Worm (Caenorhabditis elegans): ENCODE data around the gene gpa-1.

The gpa-1 gene

ce11 chrV:11176693-11177304 lies 678 bp downstream of the gpa-1 start:
- TF ChIP-seq nhr-77 (tag; optimal IDR thresholded peaks at IDR 0.05) (peak; percentile 38), nhr-43 (tag; optimal IDR thresholded peaks at IDR 0.05; ENCODE audit: poor library complexity, severe bottlenecking) (peak; percentile 61), nfya-1 (tag; optimal IDR thresholded peaks at IDR 0.05; ENCODE audit: insufficient read depth) (peak; percentile 14), elt-2 (tag; optimal IDR thresholded peaks at IDR 0.05) (peak; percentile 76), R02D3.7 (tag; optimal IDR thresholded peaks at IDR 0.05) (peak; percentile 5), snpc-4 (tag; optimal IDR thresholded peaks at IDR 0.05) (peak; percentile 97), pqm-1 (tag; optimal IDR thresholded peaks at IDR 0.05) (peak; percentile 65), ama-1 (optimal IDR thresholded peaks at IDR 0.05) (peak; percentile 47)

ce11 chrV:11175336-11175938 lies 2.0 kb downstream of the gpa-1 start:
- TF ChIP-seq nhr-77 (tag; optimal IDR thresholded peaks at IDR 0.05): peak; percentile 2
- TF ChIP-seq nhr-43 (tag; optimal IDR thresholded peaks at IDR 0.05; ENCODE audit: poor library complexity, severe bottlenecking): peak; percentile 35
- peak; percentile 6 for TF ChIP-seq ama-1 (optimal IDR thresholded peaks at IDR 0.05)
- peak; percentile 23 for TF ChIP-seq pqm-1 (tag; optimal IDR thresholded peaks at IDR 0.05)
- peak; percentile 29 for TF ChIP-seq nhr-25 (tag; optimal IDR thresholded peaks at IDR 0.05)
- peak; percentile 27 for TF ChIP-seq elt-2 (tag; optimal IDR thresholded peaks at IDR 0.05)
- TF ChIP-seq snpc-4 (tag; optimal IDR thresholded peaks at IDR 0.05): peak; percentile 93

- peak; percentile 2 for TF ChIP-seq nfya-1 (tag; optimal IDR thresholded peaks at IDR 0.05; ENCODE audit: insufficient read depth)
- TF ChIP-seq snpc-4 (tag; optimal IDR thresholded peaks at IDR 0.05): peak; percentile 95
- TF ChIP-seq elt-2 (tag; optimal IDR thresholded peaks at IDR 0.05): peak; percentile 26
- no peak for TF ChIP-seq sea-2 (GFP tag; optimal IDR thresholded peaks at IDR 0.05)
- peak; percentile 34 for TF ChIP-seq hmg-11 (tag; optimal IDR thresholded peaks at IDR 0.05)
- TF ChIP-seq ceh-28 (tag; optimal IDR thresholded peaks at IDR 0.05): no peak
- peak; percentile 35 for TF ChIP-seq lin-39 (tag; optimal IDR thresholded peaks at IDR 0.05)
- no peak for TF ChIP-seq fkh-10 (GFP tag; optimal IDR thresholded peaks at IDR 0.05)
These were observed 2.8 kb downstream of the gpa-1 start for ce11 chrV:11174663-11175062.

- no peak for TF ChIP-seq zag-1 (tag; optimal IDR thresholded peaks at IDR 0.05)
- TF ChIP-seq nhr-11 (tag; optimal IDR thresholded peaks at IDR 0.05): no peak
- peak; percentile 19 for TF ChIP-seq fkh-10 (GFP tag; optimal IDR thresholded peaks at IDR 0.05)
These were observed 4.8 kb downstream of the gpa-1 start for ce11 chrV:11172667-11173066.

ce11 chrV:11171906-11172305 lies 5.6 kb downstream of the gpa-1 start, which contains the start of gene T19C4.5:
Gene T19C4.5 (plus strand): TSS chrV:11172213.
- TF ChIP-seq tbx-2 (tag; optimal IDR thresholded peaks at IDR 0.05): no peak
- TF ChIP-seq egl-5 (tag; optimal IDR thresholded peaks at IDR 0.05): no peak
- no peak for TF ChIP-seq nhr-25 (tag; optimal IDR thresholded peaks at IDR 0.05)
- TF ChIP-seq unc-62 (GFP tag; optimal IDR thresholded peaks at IDR 0.05): no peak
- TF ChIP-seq nhr-12 (tag; optimal IDR thresholded peaks at IDR 0.05): no peak
- TF ChIP-seq nhr-23 (tag; optimal IDR thresholded peaks at IDR 0.05): no peak
- no peak for TF ChIP-seq nhr-43 (tag; optimal IDR thresholded peaks at IDR 0.05; ENCODE audit: poor library complexity, severe bottlenecking)
- no peak for TF ChIP-seq nfya-1 (tag; optimal IDR thresholded peaks at IDR 0.05; ENCODE audit: insufficient read depth)
- TF ChIP-seq ama-1 (optimal IDR thresholded peaks at IDR 0.05): no peak

- TF ChIP-seq unc-39 (tag; optimal IDR thresholded peaks at IDR 0.05): no peak
- no peak for TF ChIP-seq nhr-67 (tag; optimal IDR thresholded peaks at IDR 0.05)
- no peak for TF ChIP-seq ceh-28 (tag; optimal IDR thresholded peaks at IDR 0.05)
- TF ChIP-seq jun-1 (tag; optimal IDR thresholded peaks at IDR 0.05): no peak
- TF ChIP-seq sea-2 (GFP tag; optimal IDR thresholded peaks at IDR 0.05): no peak
These were observed 6.7 kb downstream of the gpa-1 start for ce11 chrV:11170564-11171329.

ce11 chrV:11167745-11168144 lies 9.7 kb downstream of the gpa-1 start:
- TF ChIP-seq jun-1 (tag; optimal IDR thresholded peaks at IDR 0.05): no peak
- TF ChIP-seq nhr-12 (tag; optimal IDR thresholded peaks at IDR 0.05): no peak
- no peak for TF ChIP-seq nhr-77 (tag; optimal IDR thresholded peaks at IDR 0.05)
- no peak for TF ChIP-seq ceh-28 (tag; optimal IDR thresholded peaks at IDR 0.05)
- peak; percentile 60 for TF ChIP-seq fkh-10 (GFP tag; optimal IDR thresholded peaks at IDR 0.05)

Data from whole organism, L3 larva.